Worm (Caenorhabditis elegans) whole organism, L3 larva: ENCODE results near the gene C14A4.6.

Source experiments
- ZK546.5 ChIP-seq: sonication (generic microtip); optimal IDR thresholded peaks from 2 replicates; lab custom pipeline; 2017; ENCODE audit warnings: missing biosample characterization, missing genetic modification characterization
- aly-2 ChIP-seq: fragments of 150-350 bp; optimal IDR thresholded peaks from 2 replicates; lab custom pipeline; 2014; ENCODE audit warnings: missing biosample characterization, missing genetic modification characterization
- ceh-82 ChIP-seq: fragments of 150-350 bp; optimal IDR thresholded peaks from 2 replicates; lab custom pipeline; 2014; ENCODE audit warnings: missing biosample characterization, missing genetic modification characterization
- elt-1 ChIP-seq: fragments of 150-350 bp; optimal IDR thresholded peaks from 2 replicates; lab custom pipeline; 2014; ENCODE audit warnings: missing biosample characterization, missing genetic modification characterization
- lin-39 ChIP-seq: fragments of 150-350 bp; optimal IDR thresholded peaks from 2 replicates; lab custom pipeline; 2018; ENCODE audit warnings: missing biosample characterization, missing genetic modification reagents, missing genetic modification characterization
- nhr-237 ChIP-seq: fragments of 150-350 bp; optimal IDR thresholded peaks from 2 replicates; lab custom pipeline; 2014; ENCODE audit warnings: missing biosample characterization, missing genetic modification characterization
- pha-4 ChIP-seq: fragments of 150-350 bp; optimal IDR thresholded peaks from 2 replicates; lab custom pipeline; 2014; ENCODE audit warnings: missing biosample characterization, missing genetic modification reagents, missing genetic modification characterization
- zag-1 ChIP-seq: fragments of 150-350 bp; optimal IDR thresholded peaks from 2 replicates; lab custom pipeline; 2014; ENCODE audit warnings: missing biosample characterization, missing genetic modification characterization
- ztf-4 ChIP-seq: fragments of 150-350 bp; optimal IDR thresholded peaks from 2 replicates; lab custom pipeline; 2014; ENCODE audit warnings: missing biosample characterization, missing genetic modification characterization

DNA sequence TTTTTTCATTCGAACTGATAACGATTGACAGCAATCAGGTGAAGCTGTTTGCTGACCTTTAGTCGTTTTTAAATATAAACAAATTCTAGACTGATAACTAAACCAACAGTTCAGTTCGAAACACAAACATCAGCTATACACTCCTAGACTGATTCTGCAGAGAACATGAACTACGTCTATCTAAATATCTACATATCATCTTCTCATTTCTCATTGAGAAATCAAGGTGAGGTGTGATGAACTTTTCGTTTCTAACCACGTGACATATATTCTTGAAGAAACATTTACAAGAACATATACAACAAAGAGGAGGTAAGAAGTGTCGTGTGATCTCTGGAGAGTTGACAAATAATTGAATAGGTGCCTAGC, 37.4 kb downstream of the C14A4.6 start:
- TF ChIP-seq ceh-82 (tag; lab: Kevin White, UChicago) (no peak), nhr-237 (no peak), elt-1 (tag; lab: Kevin White, UChicago) (peak; percentile 17), lin-39 (tag; lab: Kevin White, UChicago) (no peak), ZK546.5 (no peak), zag-1 (tag; lab: Kevin White, UChicago) (no peak), aly-2 (tag; lab: Kevin White, UChicago) (no peak), pha-4 (tag; lab: Kevin White, UChicago) (peak; percentile 61), ztf-4 (tag; lab: Kevin White, UChicago) (peak; percentile 54)
